Worm (Caenorhabditis elegans) whole organism, dauer: ENCODE data around the gene dmd-7.

Source experiments
- unc-62 ChIP-seq: sonication (generic microtip); optimal IDR thresholded peaks from 2 replicates; lab custom pipeline; 2017; ENCODE audit warnings: missing biosample characterization, missing genetic modification reagents, missing genetic modification characterization

Gene dmd-7

DNA sequence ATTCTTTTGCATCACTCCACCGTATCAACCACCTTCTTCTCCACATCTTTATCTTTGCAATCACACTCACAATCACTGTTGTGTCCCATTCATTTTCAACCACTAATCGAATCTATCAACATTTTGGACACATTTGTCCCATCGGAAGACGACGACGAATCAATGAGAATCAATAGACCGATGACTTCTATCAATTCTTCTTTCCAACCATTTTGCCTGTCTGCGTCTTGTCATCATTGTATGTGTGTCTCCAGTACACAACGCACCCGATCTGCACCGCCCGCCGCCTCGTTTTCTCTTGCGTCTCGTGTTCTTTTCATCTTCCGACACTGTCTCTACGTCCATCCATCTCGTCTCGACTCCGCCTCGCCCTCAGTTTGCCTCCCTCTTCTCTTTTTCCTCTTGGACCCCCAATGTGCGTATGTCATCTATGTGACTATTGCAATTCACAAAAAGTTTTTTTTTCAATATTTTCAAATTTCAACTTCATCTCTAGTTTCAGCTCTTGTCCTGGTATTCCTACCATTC is at the start of gene dmd-7:
Gene dmd-7 (plus strand): TSS at position 478 of the 528 bp plus-strand sequence.
- TF ChIP-seq unc-62 (GFP tag; lab: Kevin White, UChicago) = no peak

DNA sequence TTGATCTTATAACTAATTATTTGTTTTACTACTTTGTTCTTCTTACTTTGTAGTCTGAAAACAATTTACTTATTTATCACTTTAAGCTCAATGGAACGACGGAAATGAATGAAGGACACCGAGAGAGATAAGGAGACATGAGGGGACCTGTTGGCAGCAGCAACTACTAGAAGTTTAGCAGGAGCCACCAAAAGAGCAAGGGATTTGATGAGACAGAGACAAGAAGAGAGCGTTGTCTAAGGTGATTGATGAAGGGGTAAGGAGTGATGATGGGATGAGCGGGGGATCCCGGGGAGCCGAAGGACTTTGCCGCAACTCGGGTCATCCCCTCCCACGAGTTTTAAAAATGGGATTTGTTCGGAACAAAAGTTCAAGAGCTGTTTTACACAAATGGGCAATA is 44.2 kb upstream of the dmd-7 start, which contains the start of gene ttn-1:
Gene ttn-1 (minus strand): TSS at position 60 of the 400 bp plus-strand sequence.
- TF ChIP-seq unc-62 (GFP tag; lab: Kevin White, UChicago) = no peak

DNA sequence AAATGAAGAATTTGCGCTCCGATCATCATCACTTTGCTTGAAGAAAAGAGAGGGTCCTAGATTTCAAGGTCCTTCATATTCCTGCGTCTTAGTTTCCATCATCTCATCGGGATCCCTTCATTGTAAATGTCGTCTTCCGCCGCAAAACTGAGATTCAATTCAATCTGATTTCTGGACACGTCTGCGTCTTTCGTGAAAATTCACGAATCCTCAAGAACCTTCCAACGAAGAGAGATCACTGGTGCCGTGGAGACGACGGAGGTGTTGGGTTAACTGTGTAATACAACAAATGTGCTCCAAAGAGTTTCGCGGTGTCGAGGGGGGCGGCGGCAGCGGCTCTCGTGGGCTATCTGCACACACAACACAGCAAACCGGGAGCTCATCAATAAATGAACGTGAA is 42.7 kb upstream of the dmd-7 start:
- TF ChIP-seq unc-62 (GFP tag; lab: Kevin White, UChicago) = no peak

DNA sequence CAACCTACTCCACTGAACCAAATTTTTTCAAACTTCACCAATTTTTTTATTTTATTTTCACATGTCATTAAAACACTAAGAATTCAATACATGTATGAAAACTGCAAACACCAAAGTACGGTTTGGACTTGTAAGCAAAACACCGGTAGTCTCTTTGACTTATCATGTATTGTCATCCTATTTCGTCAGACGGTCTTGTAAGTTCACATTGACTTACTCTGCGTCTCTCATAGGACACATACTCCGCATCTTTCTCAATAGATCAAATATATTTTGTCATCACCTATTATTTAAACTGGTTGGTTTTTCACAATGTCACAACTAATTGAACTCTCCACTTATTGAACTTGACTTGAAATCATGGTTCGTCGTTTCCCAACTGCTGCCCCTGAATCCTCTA is 40.2 kb upstream of the dmd-7 start, which contains the start of gene W06H8.2:
Gene W06H8.2 (plus strand): TSS at position 258 of the 400 bp plus-strand sequence.
- TF ChIP-seq unc-62 (GFP tag; lab: Kevin White, UChicago) = no peak

DNA sequence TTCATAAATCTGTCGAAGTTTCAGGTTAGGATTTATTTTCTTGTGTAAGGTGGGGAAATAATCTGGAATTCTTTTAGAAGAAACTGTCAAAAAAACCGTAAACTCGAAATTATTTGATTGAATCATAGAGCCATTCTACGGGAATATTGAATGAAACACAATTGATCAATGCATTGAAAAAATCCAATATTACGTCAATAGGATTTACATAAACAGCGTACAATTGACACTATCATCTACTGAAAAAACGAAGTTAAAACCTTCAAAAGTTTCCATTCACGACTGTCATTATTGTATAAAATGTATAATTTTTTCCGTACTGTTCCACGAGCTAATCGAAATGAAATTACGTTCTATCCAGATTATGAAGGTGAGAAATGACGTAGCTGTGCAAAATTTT is 38.1 kb upstream of the dmd-7 start, which contains the start of gene rme-1:
Gene rme-1 (plus strand): TSS at position 301 of the 400 bp plus-strand sequence.
- no peak for TF ChIP-seq unc-62 (GFP tag; lab: Kevin White, UChicago)

DNA sequence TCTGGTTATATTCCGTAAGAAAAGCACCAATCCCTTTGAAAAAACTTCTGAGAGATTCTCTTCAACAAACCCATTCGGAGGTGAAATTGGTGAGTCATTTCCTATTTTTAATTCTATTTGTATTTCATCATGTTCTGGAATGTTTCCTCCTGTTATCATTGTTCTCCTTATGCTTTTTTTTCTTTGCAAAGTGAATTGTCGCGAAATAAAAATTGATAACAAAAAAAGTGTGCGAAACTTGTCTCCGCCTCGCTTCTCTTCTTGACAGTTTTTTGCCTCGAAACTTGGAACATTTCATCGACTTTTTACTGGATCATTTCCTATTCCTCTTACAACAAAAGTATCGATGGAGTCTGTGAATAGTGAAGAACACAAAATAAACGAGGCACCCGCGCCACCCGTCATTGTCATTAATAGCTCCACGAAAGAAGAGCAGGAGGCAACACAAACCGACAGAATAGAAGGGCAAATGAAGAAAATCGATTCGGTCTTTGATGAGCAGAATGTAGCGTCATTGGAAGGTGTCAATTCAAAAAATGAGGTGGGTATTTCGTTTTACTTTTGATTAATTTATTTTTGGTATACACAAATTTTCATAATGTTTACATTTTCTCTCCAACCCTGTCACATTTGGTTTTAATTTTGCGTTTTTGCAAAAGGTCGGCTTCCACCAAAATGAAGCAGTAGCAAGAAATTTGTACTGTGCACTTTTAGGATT is 36.6 kb upstream of the dmd-7 start:
- no peak for TF ChIP-seq unc-62 (GFP tag; lab: Kevin White, UChicago)

DNA sequence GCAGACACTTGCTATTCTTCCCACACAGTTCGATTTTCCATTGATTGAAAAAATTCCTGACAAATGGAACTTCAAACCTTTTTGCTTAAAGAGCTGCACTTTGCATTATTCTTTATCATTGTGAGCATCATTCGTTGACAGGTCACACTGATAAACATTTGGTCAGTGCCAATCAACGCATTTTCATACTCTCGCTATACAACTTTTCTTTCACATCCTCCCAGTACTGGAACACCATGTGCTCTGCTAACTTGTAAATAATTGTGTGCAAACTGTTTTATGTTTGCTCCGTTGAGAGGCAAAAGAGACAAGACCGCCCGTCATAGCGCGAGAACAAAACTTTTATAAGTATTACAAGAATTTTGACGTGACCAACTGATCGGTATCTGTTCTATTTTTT is 35.2 kb upstream of the dmd-7 start:
- TF ChIP-seq unc-62 (GFP tag; lab: Kevin White, UChicago) = no peak

DNA sequence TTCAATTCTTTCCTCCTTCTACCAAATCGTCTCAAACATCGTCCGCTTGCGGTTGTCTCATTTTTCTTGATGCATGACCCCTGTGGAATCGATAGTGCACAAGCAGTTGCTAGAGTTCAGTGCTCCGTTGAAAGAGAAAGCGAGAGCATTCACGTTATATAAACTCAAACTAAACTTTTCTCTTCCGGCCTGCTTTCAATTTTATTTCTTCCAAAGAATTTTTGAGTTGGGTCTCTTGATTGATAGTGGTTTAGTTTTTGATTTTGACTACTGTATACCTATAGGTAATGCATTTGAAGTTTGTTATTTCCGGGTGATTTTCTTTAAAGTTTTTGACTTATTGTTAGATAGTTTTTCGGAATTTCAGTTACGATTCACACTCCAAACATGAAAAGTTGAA is 34.2 kb upstream of the dmd-7 start:
- TF ChIP-seq unc-62 (GFP tag; lab: Kevin White, UChicago) = no peak

DNA sequence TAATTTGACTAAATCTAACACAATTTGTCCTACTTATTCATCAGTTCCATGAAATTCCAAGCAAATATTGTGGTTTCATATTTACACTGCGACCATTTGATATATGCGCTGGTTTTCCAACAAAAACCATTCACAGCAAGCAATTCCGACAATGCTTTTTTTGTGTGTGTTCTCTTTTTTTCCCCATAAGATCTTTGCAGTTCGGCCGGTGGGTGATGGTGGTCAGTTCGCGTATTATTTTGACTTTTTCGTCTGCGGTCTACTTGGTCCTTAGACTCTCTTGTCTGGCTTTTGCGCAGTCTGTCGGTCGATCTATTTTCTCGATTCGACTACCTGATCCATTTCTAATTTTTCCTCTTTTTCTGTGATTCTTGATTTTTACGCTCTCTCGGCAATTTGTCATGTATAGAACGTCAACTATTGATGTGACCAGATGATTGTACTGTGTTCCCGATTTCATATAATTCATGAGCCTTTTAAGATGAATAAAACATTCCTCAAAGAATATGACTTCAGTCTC is 33.5 kb upstream of the dmd-7 start:
- TF ChIP-seq unc-62 (GFP tag; lab: Kevin White, UChicago) = no peak

DNA sequence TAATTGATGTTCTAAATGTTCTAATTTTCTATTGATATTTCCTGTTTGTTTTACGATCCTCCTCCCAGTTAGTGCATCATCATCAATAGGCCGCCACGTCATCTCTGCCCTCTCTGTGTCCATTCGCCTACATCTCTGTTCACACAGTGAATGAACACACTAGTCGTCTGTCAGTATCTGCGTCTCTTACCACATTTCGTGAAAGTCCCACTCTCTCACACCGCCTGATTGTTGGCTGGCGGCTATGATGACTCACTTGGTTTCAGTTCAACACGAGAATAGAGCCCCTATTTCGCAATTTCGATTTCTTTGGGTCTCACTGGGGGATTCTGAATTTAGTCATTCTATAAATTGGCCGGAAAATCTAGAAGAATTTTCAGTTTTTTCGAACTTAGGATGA is 32.9 kb upstream of the dmd-7 start:
- no peak for TF ChIP-seq unc-62 (GFP tag; lab: Kevin White, UChicago)

DNA sequence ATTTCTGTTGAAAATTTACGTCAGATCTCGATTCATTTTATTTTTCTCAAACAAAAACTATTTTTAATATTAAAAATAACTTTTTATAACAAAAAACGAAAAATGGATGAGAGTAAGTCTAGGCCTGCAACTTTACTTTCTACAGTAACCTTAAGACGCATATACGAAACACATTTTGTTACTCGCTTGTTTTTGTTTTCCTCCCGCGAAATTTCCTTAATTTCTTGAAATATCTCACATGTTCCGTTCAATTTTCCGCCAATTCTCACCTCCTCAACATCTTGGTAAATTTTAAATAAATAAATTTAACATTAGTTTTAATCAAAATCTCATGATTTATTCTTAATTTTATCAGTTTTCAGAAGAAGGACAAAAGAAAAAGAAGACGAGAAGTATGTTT is 32.3 kb upstream of the dmd-7 start:
- no peak for TF ChIP-seq unc-62 (GFP tag; lab: Kevin White, UChicago)

DNA sequence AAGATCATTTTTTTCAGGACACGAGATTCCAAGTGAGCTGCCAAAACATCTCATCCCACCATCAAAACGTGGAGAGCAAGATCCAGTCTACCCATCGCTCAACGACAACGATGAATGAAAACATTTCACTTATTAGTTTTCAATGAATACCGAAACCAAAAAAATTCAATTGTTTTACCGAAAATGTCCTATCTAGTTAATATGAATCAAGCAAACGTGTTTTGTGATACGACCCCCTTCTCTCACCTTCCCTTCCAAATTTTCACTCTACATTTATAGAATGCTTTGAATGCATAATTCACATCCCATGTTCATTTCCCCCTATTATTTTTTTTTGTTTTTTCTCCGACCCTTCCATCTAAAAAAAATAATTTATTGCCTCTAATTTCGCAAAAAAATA is 29.6 kb upstream of the dmd-7 start:
- TF ChIP-seq unc-62 (GFP tag; lab: Kevin White, UChicago) = no peak

DNA sequence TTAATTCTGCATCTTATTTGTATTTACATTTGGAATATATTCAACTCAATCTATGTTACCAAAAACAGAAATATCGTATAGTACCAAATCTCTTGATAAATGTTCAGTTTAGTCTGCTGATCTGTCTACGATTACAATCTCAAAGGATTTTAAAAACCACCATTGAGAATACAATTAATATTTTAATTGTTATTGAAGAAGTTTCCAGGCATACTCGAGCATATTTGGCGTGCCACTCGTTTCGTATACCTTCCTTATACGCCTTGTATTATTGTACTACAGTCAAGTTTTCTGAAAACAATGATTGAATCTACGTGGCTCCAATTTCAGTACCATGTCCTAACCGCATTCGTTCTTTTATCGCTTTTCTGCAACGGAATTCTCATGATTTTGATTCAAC is 28.9 kb upstream of the dmd-7 start, which contains the start of gene str-206:
Gene str-206 (plus strand): TSS at position 301 of the 400 bp plus-strand sequence.
- no peak for TF ChIP-seq unc-62 (GFP tag; lab: Kevin White, UChicago)

DNA sequence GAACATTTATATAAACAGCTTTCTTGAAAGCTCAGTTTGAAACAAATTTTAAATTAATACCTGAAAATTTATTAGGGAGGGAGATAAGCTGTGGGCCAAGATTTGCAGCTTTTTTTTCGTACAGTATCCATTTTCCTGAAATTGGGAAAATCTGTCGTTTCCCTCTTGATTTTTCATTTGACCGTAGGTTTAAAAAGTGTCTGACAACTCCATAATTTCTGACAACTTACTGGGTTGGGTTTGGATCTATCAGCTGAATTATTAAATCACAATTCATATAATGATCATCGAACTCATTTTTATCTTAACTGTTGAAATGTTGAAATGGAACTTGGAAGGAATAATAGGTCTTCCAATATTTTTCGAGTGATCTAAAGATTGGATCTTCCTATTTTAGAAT is 26.0 kb upstream of the dmd-7 start:
- no peak for TF ChIP-seq unc-62 (GFP tag; lab: Kevin White, UChicago)

DNA sequence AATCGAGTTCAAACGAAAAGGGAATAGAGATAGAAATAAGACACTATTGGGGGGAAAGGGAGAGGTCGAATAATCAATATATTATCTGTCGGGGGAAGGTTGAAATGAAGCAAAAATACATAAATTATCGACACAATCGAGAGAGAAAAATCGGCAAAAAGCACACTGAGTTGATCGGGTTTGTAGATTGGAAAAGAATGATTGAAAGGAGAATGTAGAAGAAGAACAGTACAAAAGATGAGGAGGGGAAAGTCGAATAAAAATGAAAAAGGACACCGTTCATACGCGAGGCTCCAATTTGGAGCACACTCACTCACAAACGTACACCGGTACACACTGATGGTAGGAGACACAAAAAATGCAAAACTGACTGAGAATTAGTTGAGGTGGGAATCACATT is 25.4 kb upstream of the dmd-7 start:
- no peak for TF ChIP-seq unc-62 (GFP tag; lab: Kevin White, UChicago)

DNA sequence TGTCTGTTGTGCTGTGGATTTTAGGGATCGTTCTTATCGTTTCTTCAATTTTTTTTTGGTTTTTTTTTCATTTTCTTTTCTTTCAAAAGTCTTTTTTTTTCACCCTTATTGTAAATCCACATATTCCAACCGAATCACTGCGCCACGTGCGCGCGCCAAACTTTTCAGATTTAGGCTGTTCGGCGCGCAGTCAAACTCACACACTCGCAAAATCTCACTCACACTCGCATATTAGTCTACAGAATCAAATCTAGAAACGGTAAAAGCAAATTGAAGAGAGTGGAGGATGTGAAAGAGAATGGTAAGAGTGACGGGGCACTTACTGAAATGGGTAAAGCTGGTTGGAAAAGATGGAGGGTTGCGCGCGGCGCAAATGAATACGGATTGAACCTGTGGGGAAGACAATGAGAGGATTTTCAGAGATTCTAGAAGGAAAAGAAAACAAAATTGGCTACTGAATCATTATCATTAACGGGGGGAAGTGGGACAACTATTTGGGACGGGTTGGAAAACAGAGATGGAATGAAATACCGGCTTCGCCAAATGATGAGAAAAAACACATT is 24.5 kb upstream of the dmd-7 start:
- no peak for TF ChIP-seq unc-62 (GFP tag; lab: Kevin White, UChicago)
